Fruit fly (Drosophila melanogaster): ENCODE data around the gene mRpL9.

DNA sequence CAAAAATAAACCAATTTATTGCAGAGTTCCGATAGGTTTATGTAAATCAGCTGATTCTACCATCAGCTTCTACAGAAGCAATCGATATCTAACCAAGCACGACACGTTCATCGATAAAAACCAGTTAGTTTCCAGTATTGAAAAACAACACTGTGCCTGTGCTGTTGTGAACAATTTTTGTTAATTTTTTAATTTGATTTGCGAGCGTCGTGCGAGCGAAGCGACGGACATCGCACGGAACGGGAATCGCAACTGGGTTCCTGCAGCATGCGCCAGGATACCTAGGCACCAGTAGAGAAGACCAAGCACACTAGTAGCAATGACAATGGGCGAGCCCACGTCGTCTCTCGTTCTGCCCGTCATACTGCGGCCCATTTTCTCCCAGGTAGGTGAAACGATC is 41.3 kb downstream of the mRpL9 start, which contains the start of the genes Ccm3 and CG6136:
- TF ChIP-seq CG8159 (tag; optimal IDR thresholded peaks at IDR 0.05) (no peak), CG17806 (tag; optimal IDR thresholded peaks at IDR 0.05) (no peak), Snoo (tag; optimal IDR thresholded peaks at IDR 0.05) (peak; percentile 10), CG13204 (GFP tag; optimal IDR thresholded peaks at IDR 0.05) (no peak), fd96Ca (GFP tag; IDR thresholded peaks at IDR 0.05) (no peak), CG12605 (GFP tag; IDR thresholded peaks at IDR 0.05) (no peak), rn (GFP tag; IDR thresholded peaks at IDR 0.05) (no peak), CG34367 (tag; optimal IDR thresholded peaks at IDR 0.05) (no peak), CG32121 (GFP tag; IDR thresholded peaks at IDR 0.05) (0 out of 2 replicates have a peak, but pooled peaks have one; percentile 25), Pif1A (GFP tag; optimal IDR thresholded peaks at IDR 0.05) (no peak)

Measured in whole organism, pupa.